Fruit fly (Drosophila melanogaster) whole organism, embryonic: ENCODE measurements around the gene Tsp29Fb.

ENCODE experiments used
- CG12219 ChIP-seq: fragments of 200-800 bp; sonication (Bioruptor generic); optimal IDR thresholded peaks from 3 replicates; lab custom pipeline; 2018; ENCODE audit warnings: missing biosample characterization, mild to moderate bottlenecking, missing genetic modification characterization
- CG15011 ChIP-seq: fragments of 200-800 bp; sonication (Bioruptor generic); optimal IDR thresholded peaks from 3 replicates; lab custom pipeline; 2018; ENCODE audit warnings: missing biosample characterization, mild to moderate bottlenecking, missing genetic modification characterization
- CG2875 ChIP-seq: fragments of 200-800 bp; sonication (Bioruptor generic); optimal IDR thresholded peaks from 2 replicates; lab custom pipeline; 2017; ENCODE audit warnings: missing biosample characterization, mild to moderate bottlenecking, missing genetic modification characterization, missing genetic modification reagents
- CG3163 ChIP-seq: fragments of 200-800 bp; sonication (Bioruptor generic); optimal IDR thresholded peaks from 3 replicates; lab custom pipeline; 2016; ENCODE audit warnings: missing biosample characterization, missing genetic modification characterization
- Lpt ChIP-seq: fragments of >200 bp; optimal IDR thresholded peaks from 2 replicates; lab custom pipeline; 2018; ENCODE audit warnings: missing biosample characterization, missing genetic modification characterization
- NfI ChIP-seq: fragments of 200-800 bp; sonication (Bioruptor generic); optimal IDR thresholded peaks from 3 replicates; lab custom pipeline; 2018; ENCODE audit warnings: missing biosample characterization, mild to moderate bottlenecking, missing genetic modification characterization, moderate library complexity
- cato ChIP-seq: fragments of 200-800 bp; sonication (Bioruptor generic); optimal IDR thresholded peaks from 2 replicates; lab custom pipeline; 2016; ENCODE audit warnings: missing biosample characterization, missing genetic modification characterization, borderline replicate concordance
- ftz-f1 ChIP-seq: fragments of 200-800 bp; sonication (Bioruptor generic); optimal IDR thresholded peaks from 2 replicates; lab custom pipeline; 2016; ENCODE audit warnings: missing biosample characterization, missing genetic modification characterization
- usp ChIP-seq: fragments of >200 bp; optimal IDR thresholded peaks from 2 replicates; lab custom pipeline; 2017; ENCODE audit warnings: missing biosample characterization, missing genetic modification characterization

DNA sequence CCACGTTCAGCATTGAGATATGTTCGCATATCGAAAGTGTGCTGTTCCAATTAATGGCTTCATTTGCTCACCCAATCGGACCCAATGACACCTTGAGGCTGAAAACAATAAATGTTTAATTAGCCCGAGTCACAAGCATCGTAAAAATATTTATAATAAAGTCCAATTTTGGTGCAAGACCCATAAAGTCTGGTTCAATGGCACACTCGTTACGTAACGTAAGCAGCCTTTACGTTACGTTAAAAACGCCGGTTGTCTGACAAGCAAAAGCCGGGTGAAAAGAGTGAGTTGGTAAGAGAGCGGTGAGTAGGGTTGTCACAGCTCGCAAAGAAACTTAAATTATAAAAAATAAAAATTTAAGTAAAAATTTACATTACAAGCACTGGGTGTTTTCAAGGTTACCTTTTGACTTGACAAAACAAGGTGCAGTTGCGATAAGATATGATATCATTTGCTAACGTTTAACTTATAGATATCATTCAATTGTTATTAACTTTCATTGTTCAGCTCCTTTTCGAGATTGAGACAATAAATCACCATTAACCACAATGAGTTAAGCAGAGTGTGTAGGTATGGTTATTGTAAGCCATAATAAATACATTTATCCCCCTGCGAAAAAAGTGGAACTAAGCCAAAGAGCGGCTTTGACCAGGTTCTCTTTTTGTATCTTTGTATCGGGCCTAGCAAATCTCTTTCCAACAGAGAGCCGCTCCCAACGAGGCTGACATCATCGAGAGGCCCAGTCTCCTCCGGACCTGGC lies 39.1 kb upstream of the Tsp29Fb start:
- TF ChIP-seq CG12219 (GFP tag; lab: Kevin White, UChicago): peak; percentile 39
- peak; percentile 93 for TF ChIP-seq CG3163 (GFP tag; lab: Kevin White, UChicago)
- TF ChIP-seq NfI (GFP tag; lab: Kevin White, UChicago): peak; percentile 55
- no peak for TF ChIP-seq Lpt
- TF ChIP-seq CG15011 (GFP tag; lab: Kevin White, UChicago): peak; percentile 27
- TF ChIP-seq usp (GFP tag; lab: Kevin White, UChicago): no peak
- TF ChIP-seq CG2875 (GFP tag; lab: Kevin White, UChicago): no peak
- TF ChIP-seq ftz-f1 (GFP tag; lab: Kevin White, UChicago): no peak
- TF ChIP-seq cato (GFP tag; lab: Kevin White, UChicago): peak; percentile 6
